Worm (Caenorhabditis elegans) whole organism, L1 larva: ENCODE results near the gene C14A11.6.

ENCODE experiments used
- C04F5.9 ChIP-seq: sonication (generic microtip); optimal IDR thresholded peaks from 2 replicates; lab custom pipeline; 2016; ENCODE audit warnings: missing genetic modification characterization, missing compliant biosample characterization
- C16A3.4 ChIP-seq: fragments of 150-350 bp; optimal IDR thresholded peaks from 2 replicates; lab custom pipeline; 2014; ENCODE audit warnings: missing biosample characterization, missing genetic modification characterization
- C34B4.2 ChIP-seq: sonication (generic microtip); optimal IDR thresholded peaks from 2 replicates; lab custom pipeline; 2017; ENCODE audit warnings: mild to moderate bottlenecking, missing genetic modification characterization, missing compliant biosample characterization
- F16B12.6 ChIP-seq: fragments of 150-350 bp; optimal IDR thresholded peaks from 2 replicates; lab custom pipeline; 2014; ENCODE audit warnings: missing biosample characterization, missing genetic modification characterization
- Y116A8C.19 ChIP-seq: sonication (generic microtip); optimal IDR thresholded peaks from 2 replicates; lab custom pipeline; 2016; ENCODE audit warnings: missing compliant biosample characterization, missing genetic modification characterization, borderline replicate concordance
- alr-1 ChIP-seq: fragments of 200-800 bp; sonication (Bioruptor generic); optimal IDR thresholded peaks from 2 replicates; lab custom pipeline; 2018; ENCODE audit warnings: borderline replicate concordance, mild to moderate bottlenecking, missing genetic modification characterization, missing compliant biosample characterization
- aly-2 ChIP-seq: fragments of 150-350 bp; optimal IDR thresholded peaks from 2 replicates; lab custom pipeline; 2014; ENCODE audit warnings: missing biosample characterization, missing genetic modification characterization
- blmp-1 ChIP-seq: fragments of 150-350 bp; optimal IDR thresholded peaks from 2 replicates; lab custom pipeline; 2014; ENCODE audit warnings: missing biosample characterization, missing genetic modification characterization
- ceh-63 ChIP-seq: fragments of 200-800 bp; sonication (Bioruptor generic); optimal IDR thresholded peaks from 2 replicates; lab custom pipeline; 2018; ENCODE audit warnings: mild to moderate bottlenecking, missing genetic modification characterization, missing compliant biosample characterization
- ceh-8 ChIP-seq: fragments of 200-800 bp; sonication (Bioruptor generic); optimal IDR thresholded peaks from 2 replicates; lab custom pipeline; 2018; ENCODE audit warnings: mild to moderate bottlenecking, missing genetic modification characterization, moderate library complexity, missing compliant biosample characterization
- ceh-88 ChIP-seq: fragments of 200-800 bp; sonication (Bioruptor generic); IDR thresholded peaks from 2 replicates; pipeline ENCODE4 v1.3.6; 2022; ENCODE audit warnings: missing genetic modification characterization, missing compliant biosample characterization
- ceh-90 ChIP-seq: sonication (generic microtip); optimal IDR thresholded peaks from 2 replicates; lab custom pipeline; 2016; ENCODE audit warnings: missing genetic modification characterization, missing compliant biosample characterization
- efl-1 ChIP-seq, 4 experiments: fragments of 150-350 bp; optimal IDR thresholded peaks in 3 of 4; peaks in 1 of 4; 1 replicate in 1 of 4; 2 replicates in 3 of 4; lab custom pipeline; 2014; ENCODE audit warnings: missing biosample characterization in 2 of 4, missing genetic modification characterization in 2 of 4, missing genetic modification reagents in 2 of 4
- efl-3 ChIP-seq: fragments of 200-800 bp; sonication (Bioruptor generic); optimal IDR thresholded peaks from 2 replicates; lab custom pipeline; 2018; ENCODE audit warnings: mild to moderate bottlenecking, missing genetic modification characterization, missing compliant biosample characterization
- egl-13 ChIP-seq: sonication (generic microtip); optimal IDR thresholded peaks from 2 replicates; lab custom pipeline; 2016; ENCODE audit warnings: missing genotype, missing genetic modification reagents, missing genetic modification characterization, missing compliant biosample characterization
- egl-27 ChIP-seq, 2 experiments: fragments of 150-350 bp in 1 of 2; sonication (generic microtip); optimal IDR thresholded peaks; 3 replicates each; lab custom pipeline; 2017 to 2018; ENCODE audit warnings: missing biosample characterization in 2 of 2, missing genetic modification characterization in 2 of 2, missing genetic modification reagents in 2 of 2
- elt-3 ChIP-seq, 6 experiments: fragments of 150-350 bp in 1 of 6; sonication (generic microtip); optimal IDR thresholded peaks; 2 replicates each; lab custom pipeline; 2017 to 2018; ENCODE audit warnings: missing biosample characterization in 6 of 6, missing genetic modification characterization in 6 of 6, inconsistent platforms in 1 of 6
- fkh-10 ChIP-seq: sonication (generic microtip); optimal IDR thresholded peaks from 2 replicates; lab custom pipeline; 2017; ENCODE audit warnings: missing biosample characterization, missing genetic modification reagents, missing genetic modification characterization
- fkh-4 ChIP-seq: sonication (generic microtip); optimal IDR thresholded peaks from 2 replicates; lab custom pipeline; 2016; ENCODE audit warnings: missing compliant biosample characterization, missing genetic modification characterization, borderline replicate concordance
- fos-1 ChIP-seq: fragments of 150-350 bp; optimal IDR thresholded peaks from 2 replicates; lab custom pipeline; 2014; ENCODE audit warnings: missing biosample characterization, missing genetic modification characterization
- hpl-2 ChIP-seq: fragments of 150-350 bp; optimal IDR thresholded peaks from 2 replicates; lab custom pipeline; 2014; ENCODE audit warnings: missing biosample characterization, missing genetic modification reagents, missing genetic modification characterization
- irx-1 ChIP-seq: sonication (generic microtip); optimal IDR thresholded peaks from 2 replicates; lab custom pipeline; 2016; ENCODE audit warnings: missing genetic modification characterization, missing compliant biosample characterization
- lin-13 ChIP-seq: fragments of 150-350 bp; optimal IDR thresholded peaks from 2 replicates; lab custom pipeline; 2014; ENCODE audit warnings: missing biosample characterization, missing genetic modification reagents, missing genetic modification characterization
- lin-14 ChIP-seq: fragments of 200-800 bp; sonication (Bioruptor generic); optimal IDR thresholded peaks from 2 replicates; lab custom pipeline; 2018; ENCODE audit warnings: mild to moderate bottlenecking, missing genetic modification characterization, moderate library complexity, missing compliant biosample characterization
- lin-15B ChIP-seq: fragments of 150-350 bp; sonication (generic microtip); optimal IDR thresholded peaks from 3 replicates; lab custom pipeline; 2014; ENCODE audit warnings: missing biosample characterization, missing genetic modification characterization
- lin-35 ChIP-seq, 2 experiments: fragments of 150-350 bp; optimal IDR thresholded peaks; 2 replicates each; lab custom pipeline; 2014; ENCODE audit warnings: missing biosample characterization in 2 of 2, missing genetic modification characterization in 2 of 2, missing genetic modification reagents in 2 of 2
- lin-39 ChIP-seq: fragments of 150-350 bp; optimal IDR thresholded peaks from 2 replicates; lab custom pipeline; 2014; ENCODE audit warnings: missing biosample characterization, missing genetic modification reagents, missing genetic modification characterization
- lir-3 ChIP-seq: sonication (generic microtip); optimal IDR thresholded peaks from 2 replicates; lab custom pipeline; 2016; ENCODE audit warnings: mild to moderate bottlenecking, missing genetic modification characterization, moderate library complexity, missing compliant biosample characterization; ENCODE audit not compliant: poor library complexity
- lsy-2 ChIP-seq, 2 experiments: fragments of 150-350 bp; optimal IDR thresholded peaks; 2 replicates each; lab custom pipeline; 2014; ENCODE audit warnings: missing biosample characterization in 2 of 2, missing genetic modification characterization in 2 of 2
- mab-9 ChIP-seq: fragments of 200-800 bp; sonication (Bioruptor generic); IDR thresholded peaks from 2 replicates; pipeline ENCODE4 v1.3.6; 2022; ENCODE audit warnings: missing genetic modification reagents, missing genetic modification characterization, missing compliant biosample characterization
- nhr-11 ChIP-seq: fragments of 150-350 bp; optimal IDR thresholded peaks from 2 replicates; lab custom pipeline; 2014; ENCODE audit warnings: missing biosample characterization, missing genetic modification characterization
- nhr-12 ChIP-seq: sonication (generic microtip); optimal IDR thresholded peaks from 2 replicates; lab custom pipeline; 2017; ENCODE audit warnings: missing biosample characterization, missing genetic modification characterization
- nhr-19 ChIP-seq: fragments of 200-800 bp; sonication (Bioruptor generic); conservative IDR thresholded peaks from 2 replicates; pipeline ENCODE4 v1.3.6; 2022; ENCODE audit warnings: missing genetic modification characterization, missing compliant biosample characterization
- nhr-20 ChIP-seq: sonication (generic microtip); optimal IDR thresholded peaks from 2 replicates; lab custom pipeline; 2016; ENCODE audit warnings: mild to moderate bottlenecking, missing genetic modification characterization, missing compliant biosample characterization
- nhr-237 ChIP-seq: fragments of 150-350 bp; optimal IDR thresholded peaks from 2 replicates; lab custom pipeline; 2014; ENCODE audit warnings: missing biosample characterization, missing genetic modification characterization
- nhr-47 ChIP-seq: sonication (generic microtip); optimal IDR thresholded peaks from 2 replicates; lab custom pipeline; 2016; ENCODE audit warnings: mild to moderate bottlenecking, missing genetic modification characterization, moderate library complexity, missing compliant biosample characterization
- nhr-71 ChIP-seq: sonication (generic microtip); optimal IDR thresholded peaks from 2 replicates; lab custom pipeline; 2016; ENCODE audit warnings: mild to moderate bottlenecking, missing genetic modification characterization, moderate library complexity, missing compliant biosample characterization
- nhr-76 ChIP-seq: sonication (generic microtip); optimal IDR thresholded peaks from 2 replicates; lab custom pipeline; 2017; ENCODE audit warnings: missing biosample characterization, missing genetic modification characterization
- nhr-84 ChIP-seq: sonication (generic microtip); optimal IDR thresholded peaks from 2 replicates; lab custom pipeline; 2017; ENCODE audit warnings: missing biosample characterization, missing genetic modification characterization
- nhr-85 ChIP-seq: sonication (generic microtip); peaks from one replicate; lab custom pipeline; 2016; ENCODE audit warnings: missing genetic modification characterization, inconsistent platforms, missing compliant biosample characterization
- pqm-1 ChIP-seq: sonication (generic microtip); optimal IDR thresholded peaks from 3 replicates; lab custom pipeline; 2017; ENCODE audit warnings: missing biosample characterization, missing genetic modification characterization
- rnt-1 ChIP-seq: sonication (generic microtip); optimal IDR thresholded peaks from 2 replicates; lab custom pipeline; 2016; ENCODE audit warnings: mild to moderate bottlenecking, missing genetic modification characterization, moderate library complexity, missing compliant biosample characterization
- skn-1 ChIP-seq: fragments of 150-350 bp; optimal IDR thresholded peaks from 2 replicates; lab custom pipeline; 2014; ENCODE audit warnings: missing biosample characterization, missing genetic modification characterization
- snu-23 ChIP-seq: sonication (generic microtip); optimal IDR thresholded peaks from 2 replicates; lab custom pipeline; 2016; ENCODE audit warnings: missing genetic modification characterization, missing compliant biosample characterization
- sox-4 ChIP-seq: sonication (generic microtip); optimal IDR thresholded peaks from 2 replicates; lab custom pipeline; 2016; ENCODE audit warnings: missing genetic modification characterization, missing compliant biosample characterization
- sptf-1 ChIP-seq: fragments of 150-350 bp; optimal IDR thresholded peaks from 2 replicates; lab custom pipeline; 2014; ENCODE audit warnings: missing biosample characterization, missing genetic modification characterization
- sup-37 ChIP-seq: fragments of 200-800 bp; sonication (Bioruptor generic); optimal IDR thresholded peaks from 2 replicates; lab custom pipeline; 2018; ENCODE audit warnings: mild to moderate bottlenecking, missing genetic modification characterization, missing compliant biosample characterization
- unc-62 ChIP-seq: fragments of 150-350 bp; optimal IDR thresholded peaks from 2 replicates; lab custom pipeline; 2014; ENCODE audit warnings: missing biosample characterization, missing genetic modification reagents, missing genetic modification characterization
- unc-86 ChIP-seq: sonication (generic microtip); optimal IDR thresholded peaks from 2 replicates; lab custom pipeline; 2016; ENCODE audit warnings: missing genetic modification characterization, missing compliant biosample characterization
- unc-98 ChIP-seq: fragments of 200-800 bp; sonication (Bioruptor generic); IDR thresholded peaks from 2 replicates; pipeline ENCODE4 v1.3.6; 2022; ENCODE audit warnings: missing genetic modification characterization, missing compliant biosample characterization
- zag-1 ChIP-seq: fragments of 150-350 bp; optimal IDR thresholded peaks from 2 replicates; lab custom pipeline; 2014; ENCODE audit warnings: missing biosample characterization, missing genetic modification characterization
- zip-4 ChIP-seq: fragments of 200-800 bp; sonication (Bioruptor generic); optimal IDR thresholded peaks from 2 replicates; lab custom pipeline; 2018; ENCODE audit warnings: mild to moderate bottlenecking, missing genetic modification characterization, moderate library complexity, missing compliant biosample characterization
- ztf-4 ChIP-seq: fragments of 150-350 bp; optimal IDR thresholded peaks from 2 replicates; lab custom pipeline; 2014; ENCODE audit warnings: missing biosample characterization, missing genetic modification characterization

Gene C14A11.6

DNA sequence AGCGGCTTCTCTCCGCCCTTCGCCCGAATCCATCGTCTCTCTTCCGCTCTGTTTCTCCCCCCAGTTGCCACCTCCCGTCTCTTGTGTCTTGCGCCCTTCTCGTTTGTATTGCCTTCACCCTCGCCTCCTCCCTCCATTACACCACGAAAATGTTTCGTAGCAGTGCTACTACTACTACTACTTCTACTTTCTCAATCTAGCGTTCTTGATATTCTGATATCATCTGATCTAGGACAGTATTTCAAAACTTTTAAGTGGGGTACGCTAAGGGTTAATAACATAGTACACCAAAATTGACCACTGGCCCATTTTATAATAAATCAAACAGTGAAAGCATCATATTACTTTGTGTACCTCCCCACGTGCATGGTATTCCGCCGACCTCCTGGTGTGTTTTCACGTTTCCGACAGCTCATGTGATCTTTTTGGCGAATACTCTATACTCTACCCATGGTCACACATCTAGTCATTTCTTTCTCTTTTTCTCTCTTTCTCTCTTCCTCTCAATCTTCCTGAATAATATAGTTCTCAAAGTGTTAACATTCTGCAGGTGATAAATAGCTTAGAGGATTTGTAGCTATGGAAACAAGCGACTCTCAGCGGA lies 11.3 kb downstream of the C14A11.6 start, which contains the start of gene C14A11.2:
C14A11.2 (plus strand) TSS at position 551 of the 604 bp plus-strand sequence.
- peak; percentile 63 for TF ChIP-seq nhr-47
- peak; percentile 35 for TF ChIP-seq rnt-1 (tag; lab: Kevin White, UChicago)
- peak; percentile 69 for TF ChIP-seq snu-23 (GFP tag; lab: Kevin White, UChicago)
- TF ChIP-seq nhr-19 (GFP tag; lab: Robert Waterston, UW), result peak; percentile 43
- TF ChIP-seq nhr-12 (tag; lab: Kevin White, UChicago), result no peak
- TF ChIP-seq lin-39 (tag; lab: Kevin White, UChicago), result no peak
- TF ChIP-seq ceh-88 (GFP tag; lab: Robert Waterston, UW), result no peak
- TF ChIP-seq nhr-76 (tag; lab: Kevin White, UChicago), result no peak
- TF ChIP-seq mab-9 (GFP tag; lab: Robert Waterston, UW), result no peak
- peak; percentile 79 for TF ChIP-seq nhr-71
- TF ChIP-seq nhr-11 (tag; lab: Kevin White, UChicago), result peak; percentile 0
- TF ChIP-seq egl-13, result peak; percentile 18
- no peak for TF ChIP-seq alr-1 (tag; lab: Kevin White, UChicago)
- TF ChIP-seq lir-3 (tag; lab: Kevin White, UChicago), result peak; percentile 57
- peak; percentile 84 for TF ChIP-seq nhr-20
- peak; percentile 78 for TF ChIP-seq blmp-1 (tag; lab: Kevin White, UChicago)
- TF ChIP-seq irx-1, result peak; percentile 63
- TF ChIP-seq C04F5.9 (tag; lab: Kevin White, UChicago), result no peak
- TF ChIP-seq hpl-2 (GFP tag; lab: Kevin White, UChicago), result no peak
- TF ChIP-seq unc-86 (tag; lab: Kevin White, UChicago), result no peak
- TF ChIP-seq fkh-10, result no peak
- TF ChIP-seq pqm-1 (tag; lab: Kevin White, UChicago), result no peak
- TF ChIP-seq nhr-237 (tag; lab: Kevin White, UChicago), result no peak
- no peak for TF ChIP-seq zag-1 (tag; lab: Kevin White, UChicago)
- TF ChIP-seq ztf-4, result no peak
- TF ChIP-seq sup-37 (GFP tag; lab: Kevin White, UChicago), result no peak
- TF ChIP-seq nhr-85 (tag; lab: Kevin White, UChicago), result peak; percentile 71
- no peak for TF ChIP-seq elt-3 (tag; optimal IDR thresholded peaks at IDR 0.05; lab: Kevin White, UChicago)
- TF ChIP-seq unc-98 (GFP tag; lab: Robert Waterston, UW), result no peak
- no peak for TF ChIP-seq lin-15B
- no peak for TF ChIP-seq sox-4 (tag; lab: Kevin White, UChicago)
- no peak for TF ChIP-seq C16A3.4 (tag; lab: Kevin White, UChicago)
- no peak for TF ChIP-seq Y116A8C.19 (tag; lab: Kevin White, UChicago)
- TF ChIP-seq zip-4 (GFP tag; lab: Kevin White, UChicago), result no peak
- TF ChIP-seq efl-3 (GFP tag; lab: Kevin White, UChicago), result no peak
- TF ChIP-seq C34B4.2 (tag; lab: Kevin White, UChicago), result no peak
- TF ChIP-seq nhr-84 (tag; lab: Kevin White, UChicago), result no peak
- TF ChIP-seq fos-1 (tag; lab: Kevin White, UChicago), result no peak
- TF ChIP-seq F16B12.6 (tag; lab: Kevin White, UChicago), result no peak
- TF ChIP-seq efl-1 (optimal IDR thresholded peaks at IDR 0.05; lab: Kevin White, UChicago), result no peak
- peak in 1 of 2 experiments; percentile 95 for TF ChIP-seq efl-1 (GFP tag; optimal IDR thresholded peaks at IDR 0.05 in 1 of 2; lab: Kevin White, UChicago)
- no peak for TF ChIP-seq fkh-4 (tag; lab: Kevin White, UChicago)
- TF ChIP-seq ceh-90 (tag; lab: Kevin White, UChicago), result no peak
- no peak for TF ChIP-seq lin-13 (GFP tag; lab: Kevin White, UChicago)
- no peak for TF ChIP-seq ceh-63 (GFP tag; lab: Kevin White, UChicago)
- no peak for TF ChIP-seq unc-62
- TF ChIP-seq aly-2 (tag; lab: Kevin White, UChicago), result no peak
- no peak for TF ChIP-seq ceh-8 (GFP tag; lab: Kevin White, UChicago)
- TF ChIP-seq lsy-2 (tag; optimal IDR thresholded peaks at IDR 0.05; lab: Kevin White, UChicago), result peak; percentile 0 to 39
- peak; percentile 12 to 79 for TF ChIP-seq lin-35 (GFP tag; optimal IDR thresholded peaks at IDR 0.05; lab: Kevin White, UChicago)
- TF ChIP-seq skn-1, result no peak
- TF ChIP-seq egl-27 (tag; optimal IDR thresholded peaks at IDR 0.05; lab: Kevin White, UChicago), result no peak
- no peak for TF ChIP-seq sptf-1 (tag; lab: Kevin White, UChicago)
- TF ChIP-seq lin-14 (GFP tag; lab: Kevin White, UChicago), result peak; percentile 70
